Worm (Caenorhabditis elegans) whole organism, L2 larva: ENCODE data around the gene rer-1.

ENCODE experiments used
- alr-1 ChIP-seq: fragments of 150-350 bp; optimal IDR thresholded peaks from 2 replicates; lab custom pipeline; 2014; ENCODE audit warnings: missing biosample characterization, missing genetic modification characterization
- blmp-1 ChIP-seq: sonication (generic microtip); optimal IDR thresholded peaks from 2 replicates; lab custom pipeline; 2017; ENCODE audit warnings: missing genetic modification characterization, mild to moderate bottlenecking, missing compliant biosample characterization, antibody characterized with exemption, moderate library complexity; ENCODE audit not compliant: insufficient read depth
- mdl-1 ChIP-seq, 2 experiments: fragments of 150-350 bp in 1 of 2; sonication (generic microtip) in 1 of 2; optimal IDR thresholded peaks; 2 replicates each; lab custom pipeline; 2017; ENCODE audit warnings: missing biosample characterization in 2 of 2, missing genetic modification characterization in 2 of 2
- snpc-4 ChIP-seq: fragments of 150-350 bp; optimal IDR thresholded peaks from 2 replicates; lab custom pipeline; 2014; ENCODE audit warnings: missing biosample characterization, missing genetic modification characterization

DNA sequence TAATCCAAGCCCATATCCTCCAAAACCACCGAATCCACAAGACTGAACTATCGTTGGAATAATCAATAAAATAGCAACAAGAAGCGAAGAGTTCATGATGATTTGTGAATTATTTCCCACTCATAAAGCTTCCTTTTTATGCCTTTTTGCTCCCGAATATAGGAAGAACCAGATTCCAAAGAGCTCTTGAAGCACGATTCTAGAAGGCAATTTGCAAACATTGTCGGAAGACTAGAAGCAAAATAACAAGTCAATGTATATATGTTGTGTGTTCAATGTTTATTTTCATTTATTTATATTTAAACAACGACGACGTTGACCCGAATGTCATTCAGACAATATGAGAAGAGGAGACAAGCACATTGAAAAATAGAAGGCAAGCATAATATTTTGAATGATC, 18.5 kb upstream of the rer-1 start, which contains the start of gene idpa-2:
- TF ChIP-seq mdl-1 (tag; optimal IDR thresholded peaks at IDR 0.05; lab: Kevin White, UChicago) (no peak), alr-1 (tag; lab: Kevin White, UChicago) (no peak), blmp-1 (no peak), snpc-4 (tag; lab: Kevin White, UChicago) (no peak)
